Worm (Caenorhabditis elegans) whole organism, young adult: ENCODE results near the gene F37B12.1.
A peak's percentile ranks its signal among the peaks of the same experiment; 100 is the strongest.

Experiments
- B0019.2 ChIP-seq: fragments of 200-800 bp; sonication (Bioruptor generic); conservative IDR thresholded peaks from 2 replicates; pipeline ENCODE4 v1.3.6; 2022; ENCODE audit warnings: missing genetic modification reagents, missing genetic modification characterization, missing compliant biosample characterization
- B0035.1 ChIP-seq: sonication (generic microtip); optimal IDR thresholded peaks from 2 replicates; lab custom pipeline; 2016; ENCODE audit warnings: missing genetic modification characterization, mild to moderate bottlenecking, missing compliant biosample characterization, missing genotype, missing genetic modification reagents
- B0261.1 ChIP-seq: sonication (generic microtip); optimal IDR thresholded peaks from 2 replicates; lab custom pipeline; 2016; ENCODE audit warnings: mild to moderate bottlenecking, missing genetic modification characterization, moderate library complexity, missing compliant biosample characterization
- C06A6.2 ChIP-seq: fragments of 200-800 bp; sonication (Bioruptor generic); conservative IDR thresholded peaks from 2 replicates; pipeline ENCODE4 v1.3.6; 2022; ENCODE audit warnings: missing genetic modification characterization, missing compliant biosample characterization
- C17E4.6 ChIP-seq: fragments of 200-800 bp; sonication (Bioruptor generic); IDR thresholded peaks from 2 replicates; pipeline ENCODE4 v1.3.6; 2022; ENCODE audit warnings: missing genetic modification reagents, missing genetic modification characterization, missing compliant biosample characterization
- F49E8.2 ChIP-seq: sonication (generic microtip); optimal IDR thresholded peaks from 3 replicates; lab custom pipeline; 2017; ENCODE audit warnings: missing genetic modification characterization, mild to moderate bottlenecking, missing compliant biosample characterization, antibody characterized with exemption, moderate library complexity; ENCODE audit not compliant: insufficient read depth
- F52B5.7 ChIP-seq: sonication (generic microtip); optimal IDR thresholded peaks from 2 replicates; lab custom pipeline; 2016; ENCODE audit warnings: mild to moderate bottlenecking, missing genetic modification characterization, missing compliant biosample characterization
- F57C9.4 ChIP-seq: sonication (generic microtip); optimal IDR thresholded peaks from 2 replicates; lab custom pipeline; 2017; ENCODE audit warnings: mild to moderate bottlenecking, missing genetic modification characterization, missing compliant biosample characterization
- K11D2.4 ChIP-seq: fragments of 200-800 bp; sonication (Bioruptor generic); IDR thresholded peaks from 2 replicates; pipeline ENCODE4 v1.3.6; 2022; ENCODE audit warnings: missing genetic modification reagents, missing genetic modification characterization, missing compliant biosample characterization
- T26A5.8 ChIP-seq: sonication (generic microtip); optimal IDR thresholded peaks from 2 replicates; lab custom pipeline; 2016; ENCODE audit warnings: missing genetic modification characterization, missing compliant biosample characterization
- Y53F4B.3 ChIP-seq: fragments of 200-800 bp; sonication (Bioruptor generic); IDR thresholded peaks from 2 replicates; pipeline ENCODE4 v1.3.6; 2022; ENCODE audit warnings: missing genetic modification reagents, missing genetic modification characterization, missing compliant biosample characterization
- aptf-2 ChIP-seq: fragments of 200-800 bp; sonication (Bioruptor generic); conservative IDR thresholded peaks from 2 replicates; pipeline ENCODE4 v1.3.6; 2022; ENCODE audit warnings: missing genetic modification reagents, missing genetic modification characterization, missing compliant biosample characterization
- aptf-3 ChIP-seq: fragments of 200-800 bp; sonication (Bioruptor generic); IDR thresholded peaks from 2 replicates; pipeline ENCODE4 v1.3.6; 2022; ENCODE audit warnings: missing genetic modification characterization, missing compliant biosample characterization
- athp-1 ChIP-seq: sonication (generic microtip); optimal IDR thresholded peaks from 2 replicates; lab custom pipeline; 2017; ENCODE audit warnings: mild to moderate bottlenecking, missing genetic modification characterization, missing compliant biosample characterization
- die-1 ChIP-seq: sonication (generic microtip); optimal IDR thresholded peaks from 2 replicates; lab custom pipeline; 2016; ENCODE audit warnings: missing genotype, mild to moderate bottlenecking, missing genetic modification characterization, missing compliant biosample characterization
- dpl-1 ChIP-seq: fragments of 150-350 bp; optimal IDR thresholded peaks from 2 replicates; lab custom pipeline; 2014; ENCODE audit warnings: missing biosample characterization, missing genetic modification reagents, missing genetic modification characterization
- egl-18 ChIP-seq: fragments of 200-800 bp; sonication (Bioruptor generic); IDR thresholded peaks from 2 replicates; pipeline ENCODE4 v1.3.6; 2022; ENCODE audit warnings: missing genetic modification reagents, missing genetic modification characterization, missing compliant biosample characterization
- ets-4 ChIP-seq: fragments of 200-800 bp; sonication (Bioruptor generic); optimal IDR thresholded peaks from 2 replicates; lab custom pipeline; 2018; ENCODE audit warnings: mild to moderate bottlenecking, missing genetic modification characterization, missing compliant biosample characterization
- hlh-26 ChIP-seq: fragments of 200-800 bp; sonication (Bioruptor generic); conservative IDR thresholded peaks from 2 replicates; pipeline ENCODE4 v1.3.6; 2022; ENCODE audit warnings: missing genetic modification reagents, missing genetic modification characterization, missing compliant biosample characterization
- hsf-1 ChIP-seq: fragments of 200-800 bp; sonication (Bioruptor generic); IDR thresholded peaks from 2 replicates; pipeline ENCODE4 v1.3.6; 2022; ENCODE audit warnings: missing genetic modification reagents, missing genetic modification characterization, missing compliant biosample characterization
- let-607 ChIP-seq, 2 experiments: fragments of 200-800 bp in 1 of 2; sonication (Bioruptor generic) in 1 of 2; sonication (generic microtip) in 1 of 2; optimal IDR thresholded peaks; 2 replicates each; lab custom pipeline; 2016 to 2018; ENCODE audit warnings: mild to moderate bottlenecking in 2 of 2, missing compliant biosample characterization in 2 of 2, missing genetic modification characterization in 2 of 2, moderate library complexity in 2 of 2, missing genotype in 1 of 2
- lin-40 ChIP-seq: sonication (generic microtip); optimal IDR thresholded peaks from 2 replicates; lab custom pipeline; 2016; ENCODE audit warnings: missing genetic modification characterization, mild to moderate bottlenecking, missing compliant biosample characterization, missing genotype, missing genetic modification reagents
- lir-1 ChIP-seq: fragments of 200-800 bp; sonication (Bioruptor generic); conservative IDR thresholded peaks from 2 replicates; pipeline ENCODE4 v1.3.6; 2022; ENCODE audit warnings: missing genetic modification reagents, missing genetic modification characterization, missing compliant biosample characterization
- lsy-27 ChIP-seq: sonication (generic microtip); optimal IDR thresholded peaks from 2 replicates; lab custom pipeline; 2017; ENCODE audit warnings: missing genetic modification characterization, mild to moderate bottlenecking, missing compliant biosample characterization, antibody characterized with exemption, missing genotype, borderline replicate concordance; ENCODE audit not compliant: insufficient read depth
- madf-10 ChIP-seq: sonication (generic microtip); optimal IDR thresholded peaks from 2 replicates; lab custom pipeline; 2016; ENCODE audit warnings: mild to moderate bottlenecking, missing genetic modification characterization, missing compliant biosample characterization
- mxl-1 ChIP-seq: sonication (generic microtip); optimal IDR thresholded peaks from 2 replicates; lab custom pipeline; 2016; ENCODE audit warnings: missing genetic modification characterization, missing compliant biosample characterization
- nfya-1 ChIP-seq: sonication (generic microtip); optimal IDR thresholded peaks from 2 replicates; lab custom pipeline; 2017; ENCODE audit warnings: antibody characterized with exemption, missing compliant biosample characterization, missing genetic modification characterization, borderline replicate concordance; ENCODE audit not compliant: insufficient read depth
- nfyb-1 ChIP-seq: fragments of 200-800 bp; sonication (Bioruptor generic); IDR thresholded peaks from 2 replicates; pipeline ENCODE4 v1.3.6; 2022; ENCODE audit warnings: missing genetic modification reagents, missing genetic modification characterization, missing compliant biosample characterization
- nhr-179 ChIP-seq: sonication (generic microtip); optimal IDR thresholded peaks from 2 replicates; lab custom pipeline; 2016; ENCODE audit warnings: mild to moderate bottlenecking, missing genetic modification characterization, missing compliant biosample characterization
- nhr-80 ChIP-seq: sonication (generic microtip); optimal IDR thresholded peaks from 2 replicates; lab custom pipeline; 2016; ENCODE audit warnings: missing genetic modification characterization, missing compliant biosample characterization
- pbrm-1 ChIP-seq: fragments of 200-800 bp; sonication (Bioruptor generic); IDR thresholded peaks from 2 replicates; pipeline ENCODE4 v1.3.6; 2022; ENCODE audit warnings: missing genetic modification reagents, missing genetic modification characterization, missing compliant biosample characterization
- pha-4 ChIP-seq: fragments of 150-350 bp; sonication (generic microtip); optimal IDR thresholded peaks from 2 replicates; lab custom pipeline; 2014; ENCODE audit warnings: missing biosample characterization, missing genetic modification reagents, missing genetic modification characterization
- rec-8 ChIP-seq, 2 experiments: sonication (generic microtip); optimal IDR thresholded peaks; 2 replicates each; lab custom pipeline; 2016; ENCODE audit warnings: mild to moderate bottlenecking in 2 of 2, missing genetic modification characterization in 2 of 2, missing genetic modification reagents in 2 of 2, missing genotype in 2 of 2, missing biosample characterization in 1 of 2, missing compliant biosample characterization in 1 of 2, moderate library complexity in 1 of 2
- snpc-1.1 ChIP-seq: sonication (generic microtip); optimal IDR thresholded peaks from 2 replicates; lab custom pipeline; 2017; ENCODE audit warnings: missing genetic modification characterization, mild to moderate bottlenecking, missing compliant biosample characterization, antibody characterized with exemption, moderate library complexity, missing genotype, missing genetic modification reagents; ENCODE audit not compliant: insufficient read depth
- snpc-1.3 ChIP-seq: sonication (generic microtip); optimal IDR thresholded peaks from 2 replicates; lab custom pipeline; 2017; ENCODE audit warnings: missing genetic modification characterization, mild to moderate bottlenecking, missing compliant biosample characterization, antibody characterized with exemption, moderate library complexity, missing genotype, missing genetic modification reagents; ENCODE audit not compliant: insufficient read depth
- snpc-3.4 ChIP-seq: sonication (generic microtip); optimal IDR thresholded peaks from 2 replicates; lab custom pipeline; 2017; ENCODE audit warnings: missing genetic modification characterization, mild to moderate bottlenecking, missing compliant biosample characterization, antibody characterized with exemption, moderate library complexity, missing genotype, missing genetic modification reagents
- somi-1 ChIP-seq: fragments of 200-800 bp; sonication (Bioruptor generic); optimal IDR thresholded peaks from 2 replicates; lab custom pipeline; 2018; ENCODE audit warnings: mild to moderate bottlenecking, missing genetic modification characterization, missing compliant biosample characterization
- tbp1 ChIP-seq: fragments of 200-800 bp; sonication (Bioruptor generic); optimal IDR thresholded peaks from 2 replicates; lab custom pipeline; 2018; ENCODE audit warnings: mild to moderate bottlenecking, missing genetic modification characterization, missing compliant biosample characterization
- tlf-1 ChIP-seq: fragments of 200-800 bp; sonication (Bioruptor generic); optimal IDR thresholded peaks from 2 replicates; lab custom pipeline; 2018; ENCODE audit warnings: mild to moderate bottlenecking, missing genetic modification characterization, missing compliant biosample characterization
- unc-130 ChIP-seq: sonication (generic microtip); optimal IDR thresholded peaks from 2 replicates; lab custom pipeline; 2016; ENCODE audit warnings: missing genetic modification reagents, missing genetic modification characterization, missing compliant biosample characterization
- unc-62 ChIP-seq: fragments of 150-350 bp; optimal IDR thresholded peaks from 2 replicates; lab custom pipeline; 2014; ENCODE audit warnings: missing biosample characterization, missing genetic modification reagents, missing genetic modification characterization
- ztf-18 ChIP-seq: sonication (generic microtip); optimal IDR thresholded peaks from 2 replicates; lab custom pipeline; 2016; ENCODE audit warnings: missing genotype, mild to moderate bottlenecking, missing genetic modification characterization, missing compliant biosample characterization
- ztf-26 ChIP-seq: sonication (generic microtip); optimal IDR thresholded peaks from 2 replicates; lab custom pipeline; 2017; ENCODE audit warnings: missing genetic modification characterization, missing compliant biosample characterization
- ztf-3 ChIP-seq: fragments of 200-800 bp; sonication (Bioruptor generic); optimal IDR thresholded peaks from 2 replicates; lab custom pipeline; 2018; ENCODE audit warnings: mild to moderate bottlenecking, missing genetic modification characterization, missing compliant biosample characterization
- ztf-6 ChIP-seq: fragments of 200-800 bp; sonication (Bioruptor generic); IDR thresholded peaks from 2 replicates; pipeline ENCODE4 v1.3.6; 2022; ENCODE audit warnings: missing genetic modification reagents, missing genetic modification characterization, missing compliant biosample characterization

Gene F37B12.1

ce11 chrII:9056215-9056819 is 27.2 kb upstream of the F37B12.1 start (continued):
- TF ChIP-seq hlh-26 (GFP tag; lab: Robert Waterston, UW) (no peak), snpc-1.1 (tag; lab: Kevin White, UChicago) (no peak), pha-4 (tag; lab: Kevin White, UChicago) (no peak), aptf-2 (GFP tag; lab: Robert Waterston, UW) (no peak), snpc-3.4 (peak; percentile 80), F49E8.2 (tag; lab: Kevin White, UChicago) (peak; percentile 87), ztf-6 (GFP tag; lab: Robert Waterston, UW) (no peak), Y53F4B.3 (GFP tag; lab: Robert Waterston, UW) (no peak), nfyb-1 (GFP tag; lab: Robert Waterston, UW) (peak; percentile 71), T26A5.8 (tag; lab: Kevin White, UChicago) (peak; percentile 46), die-1 (tag; lab: Kevin White, UChicago) (peak; percentile 55), C17E4.6 (GFP tag; lab: Robert Waterston, UW) (peak; percentile 72), somi-1 (GFP tag; lab: Kevin White, UChicago) (peak; percentile 32), tbp1 (GFP tag; lab: Kevin White, UChicago) (peak; percentile 60), dpl-1 (GFP tag; lab: Kevin White, UChicago) (no peak), madf-10 (tag; lab: Kevin White, UChicago) (no peak), B0035.1 (tag; lab: Kevin White, UChicago) (peak; percentile 13), tlf-1 (GFP tag; lab: Kevin White, UChicago) (peak; percentile 80), B0261.1 (tag; lab: Kevin White, UChicago) (no peak), nhr-179 (tag; lab: Kevin White, UChicago) (no peak), C06A6.2 (GFP tag; lab: Robert Waterston, UW) (no peak), ztf-26 (tag; lab: Kevin White, UChicago) (no peak), unc-130 (GFP tag; lab: Kevin White, UChicago) (peak; percentile 17), let-607 (tag; optimal IDR thresholded peaks at IDR 0.05; lab: Kevin White, UChicago) (no peak), snpc-1.3 (tag; lab: Kevin White, UChicago) (peak; percentile 74), nhr-80 (tag; lab: Kevin White, UChicago) (no peak), hsf-1 (GFP tag; lab: Robert Waterston, UW) (peak; percentile 79), unc-62 (no peak), lsy-27 (tag; lab: Kevin White, UChicago) (no peak), egl-18 (no peak), ztf-18 (tag; lab: Kevin White, UChicago) (no peak)

- TF ChIP-seq pbrm-1 (GFP tag; lab: Robert Waterston, UW) (peak; percentile 82), F52B5.7 (tag; lab: Kevin White, UChicago) (no peak), ztf-3 (GFP tag; lab: Kevin White, UChicago) (no peak), lin-40 (peak; percentile 76), rec-8 (tag; optimal IDR thresholded peaks at IDR 0.05; lab: Kevin White, UChicago) (no peak), ztf-26 (tag; lab: Kevin White, UChicago) (peak; percentile 50), nfya-1 (tag; lab: Kevin White, UChicago) (no peak), aptf-3 (no peak), B0019.2 (GFP tag; lab: Robert Waterston, UW) (peak; percentile 79), nfyb-1 (GFP tag; lab: Robert Waterston, UW) (peak; percentile 81), K11D2.4 (GFP tag; lab: Robert Waterston, UW) (no peak), snpc-1.1 (tag; lab: Kevin White, UChicago) (peak; percentile 25), egl-18 (no peak), F57C9.4 (tag; lab: Kevin White, UChicago) (no peak), Y53F4B.3 (GFP tag; lab: Robert Waterston, UW) (no peak), C06A6.2 (GFP tag; lab: Robert Waterston, UW) (0 out of 2 replicates have a peak, but pooled peaks have one; percentile 19), mxl-1 (no peak), tbp1 (GFP tag; lab: Kevin White, UChicago) (peak; percentile 66), athp-1 (peak; percentile 13), lir-1 (GFP tag; lab: Robert Waterston, UW) (0 out of 2 replicates have a peak, but pooled peaks have one; percentile 43), ets-4 (no peak)
Measured at ce11 chrII:9054604-9055003, 25.5 kb upstream of the F37B12.1 start, which contains the start of gene chmp-7. Gene chmp-7 (plus strand): TSS chrII:9054972.
